Fruit fly (Drosophila melanogaster) whole organism, embryonic: ENCODE measurements around the gene CG12811.

ENCODE experiments used
- Awh ChIP-seq: fragments of 200-800 bp; sonication (Bioruptor generic); IDR thresholded peaks from 2 replicates; pipeline ENCODE4, ENCODE4 v1.3.6; 2022; ENCODE audit warnings: missing biosample characterization, missing genetic modification characterization
- CG10147 ChIP-seq: fragments of 200-800 bp; sonication (Bioruptor generic); optimal IDR thresholded peaks from 2 replicates; lab custom pipeline; 2019; ENCODE audit warnings: missing biosample characterization, mild to moderate bottlenecking, missing genetic modification characterization, moderate library complexity
- CG10321 ChIP-seq: fragments of 200-800 bp; sonication (Bioruptor generic); IDR thresholded peaks from 2 replicates; pipeline ENCODE4 v1.3.6; 2022; ENCODE audit warnings: missing biosample characterization, missing genetic modification characterization
- CG10979 ChIP-seq: fragments of 200-800 bp; sonication (Bioruptor generic); optimal IDR thresholded peaks from 2 replicates; lab custom pipeline; 2018; ENCODE audit warnings: missing biosample characterization, mild to moderate bottlenecking, missing genetic modification characterization, moderate library complexity
- CG11247 ChIP-seq: fragments of 200-800 bp; sonication (Bioruptor generic); IDR thresholded peaks from 2 replicates; pipeline ENCODE4 v1.3.6; 2022; ENCODE audit warnings: missing biosample characterization, missing genetic modification characterization
- CG12155 ChIP-seq: fragments of 200-800 bp; sonication (Bioruptor generic); optimal IDR thresholded peaks from 3 replicates; lab custom pipeline; 2016; ENCODE audit warnings: missing biosample characterization, missing genetic modification characterization
- CG13424 ChIP-seq: fragments of 200-800 bp; sonication (Bioruptor generic); optimal IDR thresholded peaks from 2 replicates; lab custom pipeline; 2019; ENCODE audit warnings: missing biosample characterization, mild to moderate bottlenecking, missing genetic modification characterization, moderate library complexity
- CG14667 ChIP-seq: fragments of 200-800 bp; sonication (Bioruptor generic); IDR thresholded peaks from 2 replicates; pipeline ENCODE4 v1.3.6; 2022; ENCODE audit warnings: missing biosample characterization, missing genetic modification characterization
- CG15696 ChIP-seq: fragments of 200-800 bp; sonication (Bioruptor generic); optimal IDR thresholded peaks from 2 replicates; lab custom pipeline; 2019; ENCODE audit warnings: missing biosample characterization, mild to moderate bottlenecking, missing genetic modification characterization, moderate library complexity
- CG16863 ChIP-seq: fragments of 200-800 bp; sonication (Bioruptor generic); optimal IDR thresholded peaks from 3 replicates; lab custom pipeline; 2016; ENCODE audit warnings: missing biosample characterization, missing genetic modification characterization
- CG17361 ChIP-seq: fragments of 200-800 bp; sonication (Bioruptor generic); IDR thresholded peaks from 3 replicates; pipeline ENCODE4 v1.3.6; 2022; ENCODE audit warnings: missing biosample characterization, missing genetic modification characterization
- CG17912 ChIP-seq: fragments of 200-800 bp; sonication (Bioruptor generic); optimal IDR thresholded peaks from 2 replicates; lab custom pipeline; 2018; ENCODE audit warnings: missing biosample characterization, mild to moderate bottlenecking, missing genetic modification characterization
- CG2116 ChIP-seq: fragments of 200-800 bp; sonication (Bioruptor generic); optimal IDR thresholded peaks from 3 replicates; lab custom pipeline; 2018; ENCODE audit warnings: missing biosample characterization, mild to moderate bottlenecking, missing genetic modification characterization
- CG2199 ChIP-seq: fragments of 200-800 bp; sonication (Bioruptor generic); IDR thresholded peaks from 3 replicates; pipeline ENCODE4 v1.3.6; 2022; ENCODE audit warnings: missing biosample characterization, missing genetic modification characterization
- CG31388 ChIP-seq: fragments of 200-800 bp; sonication (Bioruptor generic); optimal IDR thresholded peaks from 2 replicates; lab custom pipeline; 2016; ENCODE audit warnings: missing biosample characterization, missing genetic modification characterization
- CG3726 ChIP-seq: fragments of 200-800 bp; sonication (Bioruptor generic); IDR thresholded peaks from 3 replicates; pipeline ENCODE4, ENCODE4 v1.3.6; 2022; ENCODE audit warnings: missing biosample characterization, missing genetic modification characterization
- CG6254 ChIP-seq: fragments of 200-800 bp; sonication (Bioruptor generic); optimal IDR thresholded peaks from 3 replicates; lab custom pipeline; 2017; ENCODE audit warnings: mild to moderate bottlenecking, missing biosample characterization, missing genetic modification reagents, missing genetic modification characterization
- CG6272 ChIP-seq: fragments of 200-800 bp; sonication (Bioruptor generic); IDR thresholded peaks from 2 replicates; pipeline ENCODE4 v1.3.6; 2022; ENCODE audit warnings: missing biosample characterization, missing genetic modification characterization
- CG7556 ChIP-seq: fragments of 200-800 bp; sonication (Bioruptor generic); optimal IDR thresholded peaks from 2 replicates; lab custom pipeline; 2017; ENCODE audit warnings: missing biosample characterization, mild to moderate bottlenecking, missing genetic modification characterization
- CG7963 ChIP-seq: fragments of 200-800 bp; sonication (Bioruptor generic); IDR thresholded peaks from 3 replicates; pipeline ENCODE4 v1.3.6; 2022; ENCODE audit warnings: missing biosample characterization, missing genetic modification characterization; ENCODE audit not compliant: partially characterized antibody
- CG8478 ChIP-seq: fragments of >200 bp; optimal IDR thresholded peaks from 2 replicates; lab custom pipeline; 2018
- CTCF ChIP-seq: fragments of 200-800 bp; sonication (Bioruptor generic); optimal IDR thresholded peaks from 2 replicates; lab custom pipeline; 2017; ENCODE audit warnings: missing biosample characterization, mild to moderate bottlenecking, missing genetic modification characterization, moderate library complexity
- Deaf1 ChIP-seq: fragments of 200-800 bp; optimal IDR thresholded peaks from 3 replicates; lab custom pipeline; 2019; ENCODE audit warnings: missing biosample characterization, mild to moderate bottlenecking, missing genetic modification characterization, moderate library complexity
- Dip2 ChIP-seq: fragments of 200-800 bp; sonication (Bioruptor generic); IDR thresholded peaks from 2 replicates; pipeline ENCODE4 v1.3.6; 2022; ENCODE audit warnings: missing biosample characterization, missing genetic modification characterization
- Dll ChIP-seq: fragments of 200-800 bp; sonication (Bioruptor generic); IDR thresholded peaks from 4 replicates; pipeline ENCODE4 v1.3.6; 2022; ENCODE audit warnings: missing biosample characterization, missing genetic modification characterization; ENCODE audit not compliant: partially characterized antibody
- E2f2 ChIP-seq: fragments of 200-800 bp; sonication (Bioruptor generic); IDR thresholded peaks from 2 replicates; pipeline ENCODE4 v1.3.6; 2022; ENCODE audit warnings: missing biosample characterization, missing genetic modification characterization
- Gug ChIP-seq: fragments of 200-800 bp; sonication (Bioruptor generic); IDR thresholded peaks from 4 replicates; pipeline ENCODE4 v1.3.6; 2022; ENCODE audit warnings: missing biosample characterization, missing genetic modification characterization
- Hmr ChIP-seq: fragments of 200-800 bp; sonication (Bioruptor generic); optimal IDR thresholded peaks from 3 replicates; lab custom pipeline; 2017; ENCODE audit warnings: mild to moderate bottlenecking, missing biosample characterization, missing genetic modification reagents, missing genetic modification characterization
- Med ChIP-seq: fragments of 200-800 bp; sonication (Bioruptor generic); peaks from one replicate; lab custom pipeline; 2016; ENCODE audit warnings: missing biosample characterization, missing genetic modification characterization, mild to moderate bottlenecking, inconsistent platforms, moderate library complexity
- Myb ChIP-seq: fragments of 200-800 bp; sonication (Bioruptor generic); optimal IDR thresholded peaks from 2 replicates; lab custom pipeline; 2016; ENCODE audit warnings: missing biosample characterization, missing genetic modification characterization
- Ptx1 ChIP-seq: fragments of 200-800 bp; sonication (Bioruptor generic); IDR thresholded peaks from 2 replicates; pipeline ENCODE4 v1.3.6; 2022; ENCODE audit warnings: missing biosample characterization, missing genetic modification characterization
- Rx ChIP-seq: fragments of 200-800 bp; sonication (Bioruptor generic); IDR thresholded peaks from 2 replicates; pipeline ENCODE4 v1.3.6; 2022; ENCODE audit warnings: missing biosample characterization, missing genetic modification characterization
- Trl ChIP-seq, 3 experiments: fragments of >200 bp in 2 of 3; fragments of 200-800 bp in 1 of 3; sonication (Bioruptor generic) in 1 of 3; optimal IDR thresholded peaks; 2 replicates in 1 of 3; 3 replicates in 2 of 3; lab custom pipeline; 2016 to 2017; ENCODE audit warnings: missing biosample characterization in 1 of 3, missing genetic modification characterization in 1 of 3
- bowl ChIP-seq: fragments of 200-800 bp; sonication (Bioruptor generic); IDR thresholded peaks from 2 replicates; pipeline ENCODE4 v1.3.6; 2022; ENCODE audit warnings: missing biosample characterization, missing genetic modification characterization
- cas ChIP-seq: fragments of 200-800 bp; sonication (Bioruptor generic); IDR thresholded peaks from 2 replicates; pipeline ENCODE4 v1.3.6; 2022; ENCODE audit warnings: missing biosample characterization, missing genetic modification characterization
- cg ChIP-seq: fragments of 200-800 bp; sonication (Bioruptor generic); optimal IDR thresholded peaks from 3 replicates; lab custom pipeline; 2019; ENCODE audit warnings: missing biosample characterization, mild to moderate bottlenecking, missing genetic modification characterization, moderate library complexity
- chinmo ChIP-seq: fragments of 200-800 bp; sonication (Bioruptor generic); IDR thresholded peaks from 4 replicates; pipeline ENCODE4 v1.3.6; 2022; ENCODE audit warnings: missing biosample characterization, missing genetic modification characterization; ENCODE audit not compliant: partially characterized antibody
- crc ChIP-seq: fragments of 200-800 bp; sonication (Bioruptor generic); optimal IDR thresholded peaks from 2 replicates; lab custom pipeline; 2016; ENCODE audit warnings: missing biosample characterization, missing genetic modification characterization
- gcm2 ChIP-seq: fragments of 200-800 bp; sonication (Bioruptor generic); optimal IDR thresholded peaks from 2 replicates; lab custom pipeline; 2016; ENCODE audit warnings: missing biosample characterization, missing genetic modification characterization
- gt ChIP-seq: fragments of 200-800 bp; sonication (Bioruptor generic); IDR thresholded peaks from 2 replicates; pipeline ENCODE4 v1.3.6; 2022; ENCODE audit warnings: missing biosample characterization, missing genetic modification characterization
- ham ChIP-seq: fragments of 200-800 bp; sonication (Bioruptor generic); IDR thresholded peaks from 2 replicates; pipeline ENCODE4 v1.3.6; 2022; ENCODE audit warnings: missing biosample characterization, missing genetic modification characterization
- jigr1 ChIP-seq: fragments of 200-800 bp; sonication (Bioruptor generic); IDR thresholded peaks from 3 replicates; pipeline ENCODE4 v1.3.6; 2022; ENCODE audit warnings: missing biosample characterization, missing genetic modification characterization
- pan ChIP-seq, 4 experiments: fragments of >200 bp in 3 of 4; fragments of 200-800 bp in 1 of 4; sonication (Bioruptor generic) in 1 of 4; optimal IDR thresholded peaks in 3 of 4; IDR thresholded peaks in 1 of 4; 2 replicates each; pipeline versions ENCODE4 v1.3.6 to Lab custom; 2017 to 2022; ENCODE audit warnings: missing biosample characterization in 2 of 4, missing genetic modification characterization in 2 of 4, mixed read lengths in 1 of 4
- pum ChIP-seq: fragments of 200-800 bp; sonication (Bioruptor generic); optimal IDR thresholded peaks from 2 replicates; lab custom pipeline; 2016; ENCODE audit warnings: missing biosample characterization, missing genetic modification characterization
- sd ChIP-seq: fragments of 200-800 bp; sonication (Bioruptor generic); optimal IDR thresholded peaks from 3 replicates; lab custom pipeline; 2018; ENCODE audit warnings: missing biosample characterization, mild to moderate bottlenecking, missing genetic modification characterization, moderate library complexity
- slou ChIP-seq: fragments of 200-800 bp; sonication (Bioruptor generic); optimal IDR thresholded peaks from 3 replicates; lab custom pipeline; 2016; ENCODE audit warnings: missing biosample characterization, missing genetic modification characterization
- unpg ChIP-seq: fragments of 200-800 bp; sonication (Bioruptor generic); optimal IDR thresholded peaks from 3 replicates; lab custom pipeline; 2018; ENCODE audit warnings: missing biosample characterization, mild to moderate bottlenecking, missing genetic modification characterization, moderate library complexity
- wdn ChIP-seq: fragments of 200-800 bp; sonication (Bioruptor generic); IDR thresholded peaks from 2 replicates; pipeline ENCODE4 v1.3.6; 2022; ENCODE audit warnings: missing biosample characterization, missing genetic modification characterization

CG12811 gene

DNA sequence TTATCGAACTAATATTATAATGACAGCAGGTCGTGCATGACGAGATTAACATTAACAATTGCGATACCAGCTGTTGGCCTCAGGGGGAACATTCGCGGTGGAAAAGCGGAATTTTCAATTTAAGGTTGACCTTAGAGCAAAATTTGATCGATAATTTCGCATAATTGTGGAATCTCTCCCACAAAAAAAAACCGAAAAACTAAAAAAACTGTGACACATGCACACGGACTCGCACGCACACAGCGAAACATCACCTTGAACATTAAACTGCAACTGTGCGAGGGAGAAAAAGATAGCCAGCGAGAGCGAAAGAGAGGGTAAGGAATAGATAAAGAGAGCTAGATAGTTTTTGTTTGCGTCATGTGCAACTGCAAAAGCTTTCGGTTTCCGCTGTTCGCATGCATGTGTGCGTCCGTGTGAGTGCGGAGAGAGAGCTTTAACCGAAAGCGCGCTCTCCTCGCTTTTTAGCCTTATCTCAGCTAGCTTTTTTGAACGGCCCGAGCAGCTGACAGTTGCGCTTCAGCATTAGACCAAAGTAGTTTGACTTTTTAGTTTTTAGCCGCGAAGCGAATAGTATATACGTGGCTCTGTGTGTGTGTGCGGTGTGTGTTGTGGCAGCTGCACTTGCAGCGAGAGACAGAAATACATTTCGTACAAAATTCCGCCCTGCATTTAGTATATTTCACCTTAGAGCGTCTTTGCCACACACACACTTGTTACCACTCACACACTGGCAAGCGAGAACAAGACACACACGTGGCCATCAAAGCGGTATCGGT, 44.8 kb upstream of the CG12811 start (continued):
- TF ChIP-seq sd (tag; lab: Kevin White, UChicago) (peak; percentile 20), unpg (GFP tag; lab: Kevin White, UChicago) (peak; percentile 19), Dll (GFP tag; lab: Robert Waterston, UW) (0 out of 4 replicates have a peak, but pooled peaks have one; percentile 15), CG10147 (no peak), CG8478 (lab: Kevin White, UChicago) (peak; percentile 7), Trl (optimal IDR thresholded peaks at IDR 0.05; lab: Kevin White, UChicago) (peak; percentile 83 to 91), Trl (GFP tag; optimal IDR thresholded peaks at IDR 0.05; lab: Kevin White, UChicago) (no peak), jigr1 (GFP tag; lab: Robert Waterston, UW) (no peak), CG11247 (GFP tag; lab: Robert Waterston, UW) (no peak), Hmr (GFP tag; lab: Kevin White, UChicago) (peak; percentile 28), CG10321 (GFP tag; lab: Robert Waterston, UW) (peak; percentile 14; the same call in 1 of the 2 replicates), pum (GFP tag; lab: Kevin White, UChicago) (no peak), pan (optimal IDR thresholded peaks at IDR 0.05; lab: Kevin White, UChicago) (no peak), pan (GFP tag; optimal IDR thresholded peaks at IDR 0.05 in 1 of 2, IDR thresholded peaks at IDR 0.05 in 1 of 2) (peak in 1 of 2 experiments; percentile 14), gcm2 (no peak)
- TF ChIP-seq, all 482 proteins: peak for 82

- TF ChIP-seq Dip2 (GFP tag; lab: Robert Waterston, UW) (no peak), CG12155 (GFP tag; lab: Kevin White, UChicago) (no peak), gt (GFP tag; lab: Robert Waterston, UW) (no peak), CG16863 (GFP tag; lab: Kevin White, UChicago) (no peak), CG7556 (GFP tag; lab: Kevin White, UChicago) (no peak), Ptx1 (no peak), CG6272 (GFP tag; lab: Robert Waterston, UW) (no peak), Rx (GFP tag; lab: Robert Waterston, UW) (no peak), Myb (GFP tag; lab: Kevin White, UChicago) (no peak)
These were observed 42.9 kb upstream of the CG12811 start for dm6 chr3R:10091513-10091912.

DNA sequence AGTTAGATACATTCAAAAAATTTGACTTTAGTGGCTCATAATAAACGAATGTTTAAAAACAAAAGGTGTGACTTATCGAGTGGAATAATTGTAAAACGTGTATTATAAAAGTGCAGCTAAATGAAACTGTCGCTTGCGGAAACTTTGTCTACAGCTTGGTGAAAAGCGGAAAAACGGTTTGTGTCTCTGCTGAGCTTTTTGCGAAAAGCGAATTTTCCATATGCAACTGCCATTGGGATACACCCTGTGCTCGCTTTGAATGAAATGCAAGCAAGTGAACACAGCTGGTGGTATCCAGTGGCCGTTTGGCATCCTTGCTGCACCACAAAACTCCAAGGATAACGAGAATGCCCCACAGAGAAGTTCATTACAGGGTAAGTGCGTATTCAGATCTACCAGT, 42.3 kb upstream of the CG12811 start:
- TF ChIP-seq Gug (GFP tag; lab: Robert Waterston, UW) = no peak
- TF ChIP-seq CG2116 (GFP tag; lab: Kevin White, UChicago) = no peak
- peak; percentile 76 for TF ChIP-seq CTCF
- TF ChIP-seq cg (GFP tag; lab: Kevin White, UChicago) = no peak
- no peak for TF ChIP-seq CG17912
- no peak for TF ChIP-seq slou (GFP tag; lab: Kevin White, UChicago)
- no peak for TF ChIP-seq CG17361
- TF ChIP-seq CG13424 (tag; lab: Kevin White, UChicago) = no peak
- TF ChIP-seq CG14667 (GFP tag; lab: Robert Waterston, UW) = no peak
- no peak for TF ChIP-seq crc
- TF ChIP-seq CG10979 (tag; lab: Kevin White, UChicago) = no peak
- no peak for TF ChIP-seq ham
- TF ChIP-seq CG3726 (GFP tag; lab: Robert Waterston, UW) = no peak
- TF ChIP-seq CG6254 (GFP tag; lab: Kevin White, UChicago) = peak; percentile 94
- TF ChIP-seq CG2199 (GFP tag; lab: Robert Waterston, UW) = 0 out of 3 replicates have a peak, but pooled peaks have one; percentile 12
- TF ChIP-seq bowl (GFP tag; lab: Robert Waterston, UW) = no peak
- TF ChIP-seq Med = peak; percentile 8
- no peak for TF ChIP-seq E2f2 (GFP tag; lab: Robert Waterston, UW)
- TF ChIP-seq CG7963 (GFP tag; lab: Robert Waterston, UW) = no peak
- no peak for TF ChIP-seq cas (GFP tag; lab: Robert Waterston, UW)
- TF ChIP-seq wdn (GFP tag; lab: Robert Waterston, UW) = no peak
- TF ChIP-seq Awh (GFP tag; lab: Robert Waterston, UW) = no peak
- no peak for TF ChIP-seq CG15696 (tag; lab: Kevin White, UChicago)
- TF ChIP-seq Deaf1 = no peak
- TF ChIP-seq chinmo (GFP tag; lab: Robert Waterston, UW) = 0 out of 4 replicates have a peak, but pooled peaks have one; percentile 15
- TF ChIP-seq CG31388 (GFP tag; lab: Kevin White, UChicago) = no peak
